Fruit fly (Drosophila melanogaster) whole organism, embryonic: ENCODE measurements around the gene CG8300.
A peak's percentile ranks its signal among the peaks of the same experiment; 100 is the strongest.

Source experiments
- CG10366 ChIP-seq: fragments of 200-800 bp; sonication (Bioruptor generic); IDR thresholded peaks from 2 replicates; pipeline ENCODE4 v1.3.6; 2022; ENCODE audit warnings: missing biosample characterization, missing genetic modification characterization
- CG10431 ChIP-seq: fragments of 200-800 bp; sonication (Bioruptor generic); optimal IDR thresholded peaks from 3 replicates; lab custom pipeline; 2018; ENCODE audit warnings: missing biosample characterization, mild to moderate bottlenecking, missing genetic modification characterization
- CG10959 ChIP-seq: fragments of 200-800 bp; sonication (Bioruptor generic); IDR thresholded peaks from 2 replicates; pipeline ENCODE4 v1.3.6; 2022; ENCODE audit warnings: missing biosample characterization, missing genetic modification characterization
- CG11696 ChIP-seq: fragments of 200-800 bp; sonication (Bioruptor generic); IDR thresholded peaks from 2 replicates; pipeline ENCODE4 v1.3.6; 2022; ENCODE audit warnings: missing biosample characterization, missing genetic modification characterization
- CG13894 ChIP-seq: fragments of 200-800 bp; sonication (Bioruptor generic); optimal IDR thresholded peaks from 3 replicates; lab custom pipeline; 2018; ENCODE audit warnings: missing biosample characterization, mild to moderate bottlenecking, missing genetic modification characterization, moderate library complexity
- CG17359 ChIP-seq: fragments of 200-800 bp; sonication (Bioruptor generic); optimal IDR thresholded peaks from 3 replicates; lab custom pipeline; 2018; ENCODE audit warnings: missing biosample characterization, mild to moderate bottlenecking, missing genetic modification characterization, moderate library complexity
- CG2199 ChIP-seq: fragments of 200-800 bp; sonication (Bioruptor generic); IDR thresholded peaks from 3 replicates; pipeline ENCODE4 v1.3.6; 2022; ENCODE audit warnings: missing biosample characterization, missing genetic modification characterization
- CG30403 ChIP-seq: fragments of 200-800 bp; sonication (Bioruptor generic); optimal IDR thresholded peaks from 3 replicates; lab custom pipeline; 2016; ENCODE audit warnings: missing biosample characterization, missing genetic modification characterization
- CG5180 ChIP-seq: fragments of 200-800 bp; sonication (Bioruptor generic); optimal IDR thresholded peaks from 3 replicates; lab custom pipeline; 2017; ENCODE audit warnings: missing biosample characterization, missing genetic modification characterization, mild to moderate bottlenecking, moderate library complexity, missing genetic modification reagents
- CG7786 ChIP-seq: fragments of 200-800 bp; sonication (Bioruptor generic); optimal IDR thresholded peaks from 2 replicates; lab custom pipeline; 2016; ENCODE audit warnings: missing biosample characterization, missing genetic modification characterization
- CG7928 ChIP-seq: fragments of 200-800 bp; sonication (Bioruptor generic); optimal IDR thresholded peaks from 2 replicates; lab custom pipeline; 2017; ENCODE audit warnings: missing biosample characterization, mild to moderate bottlenecking, missing genetic modification characterization
- CG8478 ChIP-seq: fragments of >200 bp; optimal IDR thresholded peaks from 2 replicates; lab custom pipeline; 2018
- CHES-1-like ChIP-seq: fragments of 200-800 bp; sonication (Bioruptor generic); optimal IDR thresholded peaks from 2 replicates; lab custom pipeline; 2016; ENCODE audit warnings: missing biosample characterization, missing genetic modification characterization
- Dp ChIP-seq: fragments of 200-800 bp; sonication (Bioruptor generic); optimal IDR thresholded peaks from 2 replicates; lab custom pipeline; 2018; ENCODE audit warnings: missing biosample characterization, mild to moderate bottlenecking, missing genetic modification characterization, moderate library complexity
- Dref ChIP-seq: fragments of 200-800 bp; sonication (Bioruptor generic); IDR thresholded peaks from 2 replicates; pipeline ENCODE4 v1.3.6; 2022; ENCODE audit warnings: missing biosample characterization, missing genetic modification characterization
- Fer1 ChIP-seq: fragments of 200-800 bp; sonication (Bioruptor generic); optimal IDR thresholded peaks from 2 replicates; lab custom pipeline; 2017; ENCODE audit warnings: missing biosample characterization, mild to moderate bottlenecking, missing genetic modification characterization
- Hmx ChIP-seq: fragments of 200-800 bp; sonication (Bioruptor generic); optimal IDR thresholded peaks from 2 replicates; lab custom pipeline; 2016; ENCODE audit warnings: missing biosample characterization, missing genetic modification characterization
- Lpt ChIP-seq: fragments of >200 bp; optimal IDR thresholded peaks from 2 replicates; lab custom pipeline; 2018; ENCODE audit warnings: missing biosample characterization, missing genetic modification characterization
- MESR4 ChIP-seq: fragments of 200-800 bp; sonication (Bioruptor generic); optimal IDR thresholded peaks from 2 replicates; lab custom pipeline; 2018; ENCODE audit warnings: missing biosample characterization, mild to moderate bottlenecking, missing genetic modification characterization, moderate library complexity
- Neu2 ChIP-seq: fragments of 200-800 bp; sonication (Bioruptor generic); optimal IDR thresholded peaks from 3 replicates; lab custom pipeline; 2016; ENCODE audit warnings: missing biosample characterization, missing genetic modification characterization, borderline replicate concordance
- NfI ChIP-seq: fragments of 200-800 bp; sonication (Bioruptor generic); optimal IDR thresholded peaks from 3 replicates; lab custom pipeline; 2018; ENCODE audit warnings: missing biosample characterization, mild to moderate bottlenecking, missing genetic modification characterization, moderate library complexity
- Oaz ChIP-seq: fragments of 200-800 bp; sonication (Bioruptor generic); IDR thresholded peaks from 2 replicates; pipeline ENCODE4 v1.3.6; 2022; ENCODE audit warnings: missing biosample characterization, missing genetic modification characterization
- Pdp1 ChIP-seq, 2 experiments: fragments of 200-800 bp; sonication (Bioruptor generic); optimal IDR thresholded peaks; 3 replicates each; lab custom pipeline; 2016; ENCODE audit warnings: missing biosample characterization in 2 of 2, missing genetic modification characterization in 2 of 2, mild to moderate bottlenecking in 1 of 2, moderate library complexity in 1 of 2
- Poxn ChIP-seq: fragments of 200-800 bp; sonication (Bioruptor generic); IDR thresholded peaks from 2 replicates; pipeline ENCODE4 v1.3.6; 2022; ENCODE audit warnings: missing biosample characterization, missing genetic modification characterization
- YL-1 ChIP-seq: fragments of 200-800 bp; sonication (Bioruptor generic); optimal IDR thresholded peaks from 3 replicates; lab custom pipeline; 2017; ENCODE audit warnings: missing biosample characterization, mild to moderate bottlenecking, missing genetic modification characterization
- ab ChIP-seq: fragments of 200-800 bp; sonication (Bioruptor generic); optimal IDR thresholded peaks from 2 replicates; lab custom pipeline; 2016; ENCODE audit warnings: missing biosample characterization, missing genetic modification characterization
- bigmax ChIP-seq: fragments of 200-800 bp; sonication (Bioruptor generic); optimal IDR thresholded peaks from 2 replicates; lab custom pipeline; 2018; ENCODE audit warnings: missing biosample characterization, mild to moderate bottlenecking, missing genetic modification characterization
- cad ChIP-seq: fragments of >200 bp; optimal IDR thresholded peaks from 2 replicates; lab custom pipeline; 2017; ENCODE audit warnings: missing biosample characterization, missing genetic modification characterization
- chm ChIP-seq: fragments of 200-800 bp; sonication (Bioruptor generic); IDR thresholded peaks from 2 replicates; pipeline ENCODE4 v1.3.6; 2022; ENCODE audit warnings: missing biosample characterization, missing genetic modification characterization
- corto ChIP-seq: fragments of 200-800 bp; sonication (Bioruptor generic); optimal IDR thresholded peaks from 2 replicates; lab custom pipeline; 2016; ENCODE audit warnings: missing biosample characterization, mild to moderate bottlenecking, missing genetic modification characterization, moderate library complexity
- dan ChIP-seq: fragments of 200-800 bp; sonication (Bioruptor generic); IDR thresholded peaks from 2 replicates; pipeline ENCODE4 v1.3.6; 2022; ENCODE audit warnings: missing biosample characterization, missing genetic modification characterization
- disco-r ChIP-seq: fragments of 200-800 bp; sonication (Bioruptor generic); optimal IDR thresholded peaks from 2 replicates; lab custom pipeline; 2016; ENCODE audit warnings: missing biosample characterization, missing genetic modification characterization
- gcm2 ChIP-seq: fragments of 200-800 bp; sonication (Bioruptor generic); optimal IDR thresholded peaks from 2 replicates; lab custom pipeline; 2016; ENCODE audit warnings: missing biosample characterization, missing genetic modification characterization
- h ChIP-seq: fragments of >200 bp; optimal IDR thresholded peaks from 2 replicates; lab custom pipeline; 2017
- lab ChIP-seq: fragments of 200-800 bp; sonication (Bioruptor generic); optimal IDR thresholded peaks from 3 replicates; lab custom pipeline; 2017; ENCODE audit warnings: missing biosample characterization, missing genetic modification characterization, mild to moderate bottlenecking, moderate library complexity, missing genetic modification reagents
- lbe ChIP-seq: fragments of 200-800 bp; sonication (Bioruptor generic); optimal IDR thresholded peaks from 2 replicates; lab custom pipeline; 2016; ENCODE audit warnings: missing biosample characterization, mild to moderate bottlenecking, missing genetic modification characterization
- maf-S ChIP-seq: fragments of 200-800 bp; sonication (Bioruptor generic); optimal IDR thresholded peaks from 2 replicates; lab custom pipeline; 2016; ENCODE audit warnings: missing biosample characterization, missing genetic modification characterization
- mld ChIP-seq: fragments of 200-800 bp; sonication (Bioruptor generic); IDR thresholded peaks from 3 replicates; pipeline ENCODE4 v1.3.6; 2022; ENCODE audit warnings: missing biosample characterization, missing genetic modification characterization; ENCODE audit not compliant: partially characterized antibody
- nmo ChIP-seq: fragments of 200-800 bp; sonication (Bioruptor generic); optimal IDR thresholded peaks from 2 replicates; lab custom pipeline; 2018; ENCODE audit warnings: missing biosample characterization, mild to moderate bottlenecking, missing genetic modification characterization, moderate library complexity
- row ChIP-seq: fragments of 200-800 bp; sonication (Bioruptor generic); IDR thresholded peaks from 3 replicates; pipeline ENCODE4 v1.3.6; 2022; ENCODE audit warnings: missing biosample characterization, missing genetic modification characterization
- tin ChIP-seq: fragments of 200-800 bp; sonication (Bioruptor generic); optimal IDR thresholded peaks from 3 replicates; lab custom pipeline; 2016; ENCODE audit warnings: missing biosample characterization, missing genetic modification characterization
- tup ChIP-seq: fragments of 200-800 bp; sonication (Bioruptor generic); optimal IDR thresholded peaks from 2 replicates; lab custom pipeline; 2016; ENCODE audit warnings: missing biosample characterization, mild to moderate bottlenecking, missing genetic modification characterization, moderate library complexity
- vnd ChIP-seq: fragments of 200-800 bp; sonication (Bioruptor generic); IDR thresholded peaks from 3 replicates; pipeline ENCODE4 v1.3.6; 2022; ENCODE audit warnings: missing biosample characterization, missing genetic modification characterization; ENCODE audit not compliant: partially characterized antibody
- zen ChIP-seq: fragments of 200-800 bp; sonication (Bioruptor generic); optimal IDR thresholded peaks from 3 replicates; lab custom pipeline; 2018; ENCODE audit warnings: missing biosample characterization, mild to moderate bottlenecking, missing genetic modification characterization, moderate library complexity

Gene CG8300

dm6 chrX:7101302-7102012 is 3.2 kb upstream of the CG8300 start (continued):
- TF ChIP-seq maf-S (GFP tag; lab: Kevin White, UChicago), result peak; percentile 85
- no peak for TF ChIP-seq cad (GFP tag; lab: Kevin White, UChicago)
- TF ChIP-seq CG17359, result peak; percentile 76
- peak; percentile 70 for TF ChIP-seq gcm2 (GFP tag; lab: Kevin White, UChicago)
- TF ChIP-seq ab (GFP tag; lab: Kevin White, UChicago), result peak; percentile 56
- TF ChIP-seq Pdp1 (GFP tag; optimal IDR thresholded peaks at IDR 0.05; lab: Kevin White, UChicago), result peak; percentile 66 to 73
- no peak for TF ChIP-seq Neu2 (GFP tag; lab: Kevin White, UChicago)
- TF ChIP-seq Dp (GFP tag; lab: Kevin White, UChicago), result no peak
- peak; percentile 79 for TF ChIP-seq chm (GFP tag; lab: Robert Waterston, UW)
- peak; percentile 63 for TF ChIP-seq CG5180 (GFP tag; lab: Kevin White, UChicago)
- peak; percentile 86 for TF ChIP-seq lab (GFP tag; lab: Kevin White, UChicago)
- peak; percentile 20 for TF ChIP-seq Hmx (GFP tag; lab: Kevin White, UChicago)
- no peak for TF ChIP-seq tup (GFP tag; lab: Kevin White, UChicago)
- peak; percentile 77 for TF ChIP-seq CG10366 (GFP tag; lab: Robert Waterston, UW)
- TF ChIP-seq CG8478 (lab: Kevin White, UChicago), result no peak
- peak; percentile 90 for TF ChIP-seq disco-r
- TF ChIP-seq CG7928 (GFP tag; lab: Kevin White, UChicago), result no peak
- peak; percentile 85 for TF ChIP-seq NfI (GFP tag; lab: Kevin White, UChicago)
- TF ChIP-seq Lpt (GFP tag; lab: Kevin White, UChicago), result no peak
- no peak for TF ChIP-seq h (lab: Kevin White, UChicago)
- TF ChIP-seq CG2199, result no peak
- peak; percentile 46 for TF ChIP-seq CG10431 (GFP tag; lab: Kevin White, UChicago)
- TF ChIP-seq vnd (GFP tag; lab: Robert Waterston, UW), result no peak
- peak; percentile 50 for TF ChIP-seq CG10959 (GFP tag; lab: Robert Waterston, UW)
- TF ChIP-seq row (GFP tag; lab: Robert Waterston, UW), result peak; percentile 83
- peak; percentile 95 for TF ChIP-seq nmo (GFP tag; lab: Kevin White, UChicago)
- no peak for TF ChIP-seq Dref (GFP tag; lab: Robert Waterston, UW)
- TF ChIP-seq Poxn (GFP tag; lab: Robert Waterston, UW), result peak; percentile 59
- TF ChIP-seq YL-1 (GFP tag; lab: Kevin White, UChicago), result peak; percentile 36
- TF ChIP-seq CG11696 (GFP tag; lab: Robert Waterston, UW), result peak; percentile 43; the same call in 1 of the 2 replicates
- TF ChIP-seq lbe (GFP tag; lab: Kevin White, UChicago), result no peak
- TF ChIP-seq zen (tag; lab: Kevin White, UChicago), result peak; percentile 54
- peak; percentile 93 for TF ChIP-seq CHES-1-like (GFP tag; lab: Kevin White, UChicago)
- TF ChIP-seq CG13894, result peak; percentile 41
- TF ChIP-seq bigmax (GFP tag; lab: Kevin White, UChicago), result no peak
- peak; percentile 64 for TF ChIP-seq Oaz (GFP tag; lab: Robert Waterston, UW)
- TF ChIP-seq CG7786 (GFP tag; lab: Kevin White, UChicago), result peak; percentile 88
- TF ChIP-seq MESR4 (GFP tag; lab: Kevin White, UChicago), result no peak
- TF ChIP-seq dan (GFP tag; lab: Robert Waterston, UW), result no peak
- peak; percentile 92 for TF ChIP-seq CG30403
- no peak for TF ChIP-seq mld (GFP tag; lab: Robert Waterston, UW)
- peak; percentile 61 for TF ChIP-seq tin (GFP tag; lab: Kevin White, UChicago)
- TF ChIP-seq Fer1, result peak; percentile 78
- no peak for TF ChIP-seq corto (GFP tag; lab: Kevin White, UChicago)
- TF ChIP-seq, all 482 proteins: peak for 353
